Worm (Caenorhabditis elegans): Measurements from ENCODE around the gene Y51H7BR.4.
"Not testable (repeated sequence)": the region's sequence is repeated elsewhere in the genome, so short reads cannot be mapped to it uniquely, and the experiment has no call there.

- not testable (repeated sequence) for TF ChIP-seq nhr-12 (tag; optimal IDR thresholded peaks at IDR 0.05); sptf-1 (tag; optimal IDR thresholded peaks at IDR 0.05); aly-2 (tag; optimal IDR thresholded peaks at IDR 0.05); nhr-28 (tag; optimal IDR thresholded peaks at IDR 0.05); nhr-237 (tag; optimal IDR thresholded peaks at IDR 0.05); nhr-85 (tag); fkh-10 (GFP tag; optimal IDR thresholded peaks at IDR 0.05); zag-1 (tag; optimal IDR thresholded peaks at IDR 0.05); rnt-1 (tag; optimal IDR thresholded peaks at IDR 0.05); mep-1 (tag; optimal IDR thresholded peaks at IDR 0.05); ama-1 (optimal IDR thresholded peaks at IDR 0.05); nhr-76 (tag; optimal IDR thresholded peaks at IDR 0.05); ceh-8 (GFP tag; optimal IDR thresholded peaks at IDR 0.05); ces-1 (GFP tag; optimal IDR thresholded peaks at IDR 0.05)
Observed at ce11 chrII:1543182-1543581, 14.0 kb downstream of the Y51H7BR.4 start, which contains the start of gene K05F6.4.

Measured in whole organism, L1 larva.